Fruit fly (Drosophila melanogaster) whole organism, embryonic: ENCODE results near the gene fan.

ENCODE experiments used
- Adf1 ChIP-seq: fragments of 200-800 bp; sonication (Bioruptor generic); IDR thresholded peaks from 2 replicates; pipeline ENCODE4 v1.3.6; 2022; ENCODE audit warnings: missing biosample characterization, missing genetic modification characterization
- Antp ChIP-seq: fragments of 200-800 bp; sonication (Bioruptor generic); optimal IDR thresholded peaks from 3 replicates; lab custom pipeline; 2016; ENCODE audit warnings: missing biosample characterization, missing genetic modification characterization
- CG10209 ChIP-seq: fragments of 200-800 bp; sonication (Bioruptor generic); optimal IDR thresholded peaks from 3 replicates; lab custom pipeline; 2017; ENCODE audit warnings: missing biosample characterization, mild to moderate bottlenecking, missing genetic modification characterization, missing genetic modification reagents
- CG10654 ChIP-seq: fragments of 200-800 bp; sonication (Bioruptor generic); optimal IDR thresholded peaks from 2 replicates; lab custom pipeline; 2016; ENCODE audit warnings: missing biosample characterization, missing genetic modification characterization
- CG11456 ChIP-seq: fragments of 200-800 bp; sonication (Bioruptor generic); IDR thresholded peaks from 3 replicates; pipeline ENCODE4 v1.3.6; 2022; ENCODE audit warnings: missing biosample characterization, missing genetic modification characterization
- CG11695 ChIP-seq: fragments of 200-800 bp; sonication (Bioruptor generic); IDR thresholded peaks from 3 replicates; pipeline ENCODE4 v1.3.6; 2022; ENCODE audit warnings: missing biosample characterization, missing genetic modification characterization
- CG12155 ChIP-seq: fragments of 200-800 bp; sonication (Bioruptor generic); optimal IDR thresholded peaks from 3 replicates; lab custom pipeline; 2016; ENCODE audit warnings: missing biosample characterization, missing genetic modification characterization
- CG12391 ChIP-seq: fragments of 200-800 bp; sonication (Bioruptor generic); optimal IDR thresholded peaks from 3 replicates; lab custom pipeline; 2018; ENCODE audit warnings: missing biosample characterization, mild to moderate bottlenecking, missing genetic modification characterization, moderate library complexity
- CG18764 ChIP-seq: fragments of 200-800 bp; sonication (Bioruptor generic); optimal IDR thresholded peaks from 3 replicates; lab custom pipeline; 2016; ENCODE audit warnings: missing biosample characterization, missing genetic modification characterization
- CG2712 ChIP-seq: fragments of 200-800 bp; optimal IDR thresholded peaks from 3 replicates; lab custom pipeline; 2019; ENCODE audit warnings: missing biosample characterization, mild to moderate bottlenecking, missing genetic modification characterization, moderate library complexity
- CG31365 ChIP-seq: fragments of 200-800 bp; sonication (Bioruptor generic); optimal IDR thresholded peaks from 2 replicates; lab custom pipeline; 2018; ENCODE audit warnings: missing biosample characterization, mild to moderate bottlenecking, missing genetic modification characterization
- CG3407 ChIP-seq: fragments of 200-800 bp; sonication (Bioruptor generic); optimal IDR thresholded peaks from 2 replicates; lab custom pipeline; 2018; ENCODE audit warnings: missing biosample characterization, mild to moderate bottlenecking, missing genetic modification characterization
- CG3838 ChIP-seq: fragments of 200-800 bp; sonication (Bioruptor generic); optimal IDR thresholded peaks from 3 replicates; lab custom pipeline; 2016; ENCODE audit warnings: missing biosample characterization, missing genetic modification characterization
- CG4707 ChIP-seq: fragments of 200-800 bp; sonication (Bioruptor generic); optimal IDR thresholded peaks from 2 replicates; lab custom pipeline; 2018; ENCODE audit warnings: missing biosample characterization, mild to moderate bottlenecking, missing genetic modification characterization, moderate library complexity
- CG8281 ChIP-seq: fragments of 200-800 bp; sonication (Bioruptor generic); optimal IDR thresholded peaks from 2 replicates; lab custom pipeline; 2018; ENCODE audit warnings: missing biosample characterization, mild to moderate bottlenecking, missing genetic modification characterization, moderate library complexity
- CG8478 ChIP-seq: fragments of >200 bp; optimal IDR thresholded peaks from 2 replicates; lab custom pipeline; 2018
- CG9727 ChIP-seq: fragments of 200-800 bp; sonication (Bioruptor generic); optimal IDR thresholded peaks from 3 replicates; lab custom pipeline; 2017; ENCODE audit warnings: missing biosample characterization, mild to moderate bottlenecking, missing genetic modification characterization
- CG9797 ChIP-seq: fragments of 200-800 bp; sonication (Bioruptor generic); optimal IDR thresholded peaks from 3 replicates; lab custom pipeline; 2018; ENCODE audit warnings: missing biosample characterization, mild to moderate bottlenecking, missing genetic modification characterization
- CrebB ChIP-seq: fragments of 200-800 bp; sonication (Bioruptor generic); optimal IDR thresholded peaks from 3 replicates; lab custom pipeline; 2018; ENCODE audit warnings: missing biosample characterization, mild to moderate bottlenecking, missing genetic modification characterization
- Dip3 ChIP-seq: fragments of 200-800 bp; sonication (Bioruptor generic); optimal IDR thresholded peaks from 3 replicates; lab custom pipeline; 2016; ENCODE audit warnings: missing biosample characterization, missing genetic modification characterization
- Dp ChIP-seq: fragments of 200-800 bp; sonication (Bioruptor generic); optimal IDR thresholded peaks from 2 replicates; lab custom pipeline; 2018; ENCODE audit warnings: missing biosample characterization, mild to moderate bottlenecking, missing genetic modification characterization, moderate library complexity
- Dref ChIP-seq: fragments of 200-800 bp; sonication (Bioruptor generic); IDR thresholded peaks from 2 replicates; pipeline ENCODE4 v1.3.6; 2022; ENCODE audit warnings: missing biosample characterization, missing genetic modification characterization
- Hmr ChIP-seq: fragments of 200-800 bp; sonication (Bioruptor generic); optimal IDR thresholded peaks from 3 replicates; lab custom pipeline; 2017; ENCODE audit warnings: mild to moderate bottlenecking, missing biosample characterization, missing genetic modification reagents, missing genetic modification characterization
- Kr ChIP-seq: fragments of 200-800 bp; sonication (Bioruptor generic); optimal IDR thresholded peaks from 2 replicates; lab custom pipeline; 2017; ENCODE audit warnings: missing biosample characterization, mild to moderate bottlenecking, missing genetic modification characterization
- MBD-R2 ChIP-seq: fragments of 200-800 bp; sonication (Bioruptor generic); IDR thresholded peaks from 2 replicates; pipeline ENCODE4 v1.3.6; 2022; ENCODE audit warnings: missing biosample characterization, missing genetic modification characterization
- Scr ChIP-seq: fragments of 200-800 bp; sonication (Bioruptor generic); IDR thresholded peaks from 2 replicates; pipeline ENCODE4 v1.3.6; 2022; ENCODE audit warnings: missing biosample characterization, missing genetic modification characterization; ENCODE audit not compliant: partially characterized antibody
- Sin3A ChIP-seq: fragments of >200 bp; optimal IDR thresholded peaks from 2 replicates; lab custom pipeline; 2018
- Sox102F ChIP-seq: fragments of 200-800 bp; sonication (Bioruptor generic); optimal IDR thresholded peaks from 2 replicates; lab custom pipeline; 2018; ENCODE audit warnings: missing biosample characterization, mild to moderate bottlenecking, missing genetic modification characterization, moderate library complexity
- Ssrp ChIP-seq: fragments of 200-800 bp; sonication (Bioruptor generic); optimal IDR thresholded peaks from 2 replicates; lab custom pipeline; 2018; ENCODE audit warnings: missing biosample characterization, mild to moderate bottlenecking, missing genetic modification characterization, moderate library complexity
- Tbp ChIP-seq: fragments of >200 bp; optimal IDR thresholded peaks from 2 replicates; lab custom pipeline; 2018; ENCODE audit warnings: missing biosample characterization, missing genetic modification characterization
- ab ChIP-seq: fragments of 200-800 bp; sonication (Bioruptor generic); optimal IDR thresholded peaks from 2 replicates; lab custom pipeline; 2016; ENCODE audit warnings: missing biosample characterization, missing genetic modification characterization
- aop ChIP-seq: fragments of 200-800 bp; sonication (Bioruptor generic); IDR thresholded peaks from 2 replicates; pipeline ENCODE4 v1.3.6; 2022; ENCODE audit warnings: missing biosample characterization, missing genetic modification characterization
- ara ChIP-seq: fragments of 200-800 bp; sonication (Bioruptor generic); IDR thresholded peaks from 2 replicates; pipeline ENCODE4 v1.3.6; 2022; ENCODE audit warnings: missing biosample characterization, missing genetic modification characterization
- bowl ChIP-seq: fragments of 200-800 bp; sonication (Bioruptor generic); IDR thresholded peaks from 2 replicates; pipeline ENCODE4 v1.3.6; 2022; ENCODE audit warnings: missing biosample characterization, missing genetic modification characterization
- bsh ChIP-seq, 2 experiments: fragments of 200-800 bp; sonication (Bioruptor generic); optimal IDR thresholded peaks; 2 replicates each; lab custom pipeline; 2017 to 2018; ENCODE audit warnings: mild to moderate bottlenecking in 2 of 2, missing biosample characterization in 2 of 2, missing genetic modification characterization in 2 of 2, moderate library complexity in 1 of 2
- chif ChIP-seq, 2 experiments: fragments of 200-800 bp; sonication (Bioruptor generic); optimal IDR thresholded peaks; 3 replicates each; lab custom pipeline; 2016; ENCODE audit warnings: missing biosample characterization in 2 of 2, missing genetic modification characterization in 2 of 2
- chm ChIP-seq: fragments of 200-800 bp; sonication (Bioruptor generic); IDR thresholded peaks from 2 replicates; pipeline ENCODE4 v1.3.6; 2022; ENCODE audit warnings: missing biosample characterization, missing genetic modification characterization
- crol ChIP-seq: fragments of 200-800 bp; sonication (Bioruptor generic); IDR thresholded peaks from 2 replicates; pipeline ENCODE4 v1.3.6; 2022; ENCODE audit warnings: missing biosample characterization, missing genetic modification characterization
- ewg ChIP-seq: fragments of 200-800 bp; sonication (Bioruptor generic); optimal IDR thresholded peaks from 3 replicates; lab custom pipeline; 2017; ENCODE audit warnings: mild to moderate bottlenecking, missing biosample characterization, missing genetic modification reagents, missing genetic modification characterization
- fd64A ChIP-seq: fragments of 200-800 bp; sonication (Bioruptor generic); optimal IDR thresholded peaks from 3 replicates; lab custom pipeline; 2018; ENCODE audit warnings: missing biosample characterization, mild to moderate bottlenecking, missing genetic modification characterization
- hkb ChIP-seq, 2 experiments: fragments of 200-800 bp in 1 of 2; fragments of >200 bp in 1 of 2; sonication (Bioruptor generic) in 1 of 2; IDR thresholded peaks in 1 of 2; optimal IDR thresholded peaks in 1 of 2; 2 replicates each; pipeline versions ENCODE4 v1.3.6 to Lab custom; 2017 to 2022; ENCODE audit warnings: missing biosample characterization in 1 of 2, missing genetic modification characterization in 1 of 2
- mam ChIP-seq: fragments of 200-800 bp; sonication (Bioruptor generic); optimal IDR thresholded peaks from 3 replicates; lab custom pipeline; 2016; ENCODE audit warnings: missing biosample characterization, missing genetic modification characterization
- otp ChIP-seq: fragments of 200-800 bp; sonication (Bioruptor generic); IDR thresholded peaks from 3 replicates; pipeline ENCODE4, ENCODE4 v1.3.6; 2022; ENCODE audit warnings: missing biosample characterization, missing genetic modification characterization
- p53 ChIP-seq: fragments of 200-800 bp; sonication (Bioruptor generic); optimal IDR thresholded peaks from 2 replicates; lab custom pipeline; 2016; ENCODE audit warnings: missing biosample characterization, missing genetic modification characterization
- pb ChIP-seq: fragments of 200-800 bp; sonication (Bioruptor generic); optimal IDR thresholded peaks from 3 replicates; lab custom pipeline; 2016; ENCODE audit warnings: missing biosample characterization, missing genetic modification characterization
- pzg ChIP-seq: fragments of 200-800 bp; sonication (Bioruptor generic); optimal IDR thresholded peaks from 3 replicates; lab custom pipeline; 2018; ENCODE audit warnings: missing biosample characterization, mild to moderate bottlenecking, missing genetic modification characterization, moderate library complexity
- sens-2 ChIP-seq: fragments of 200-800 bp; sonication (Bioruptor generic); IDR thresholded peaks from 2 replicates; pipeline ENCODE4 v1.3.6; 2022; ENCODE audit warnings: missing biosample characterization, missing genetic modification characterization
- seq ChIP-seq: fragments of 200-800 bp; sonication (Bioruptor generic); IDR thresholded peaks from 2 replicates; pipeline ENCODE4 v1.3.6; 2022; ENCODE audit warnings: missing biosample characterization, missing genetic modification characterization
- sisA ChIP-seq: fragments of 200-800 bp; sonication (Bioruptor generic); IDR thresholded peaks from 2 replicates; pipeline ENCODE4 v1.3.6; 2022; ENCODE audit warnings: missing biosample characterization, missing genetic modification characterization
- sr ChIP-seq: fragments of 200-800 bp; sonication (Bioruptor generic); IDR thresholded peaks from 3 replicates; pipeline ENCODE4 v1.3.6; 2022; ENCODE audit warnings: missing biosample characterization, missing genetic modification characterization
- sug ChIP-seq: fragments of 200-800 bp; optimal IDR thresholded peaks from 2 replicates; lab custom pipeline; 2019; ENCODE audit warnings: missing biosample characterization, mild to moderate bottlenecking, missing genetic modification characterization, moderate library complexity
- tap ChIP-seq: fragments of 200-800 bp; optimal IDR thresholded peaks from 3 replicates; lab custom pipeline; 2019; ENCODE audit warnings: missing biosample characterization, mild to moderate bottlenecking, missing genetic modification characterization, moderate library complexity
- twi ChIP-seq: fragments of 200-800 bp; optimal IDR thresholded peaks from 2 replicates; lab custom pipeline; 2019; ENCODE audit warnings: missing biosample characterization, mild to moderate bottlenecking, missing genetic modification characterization, moderate library complexity

fan gene

DNA sequence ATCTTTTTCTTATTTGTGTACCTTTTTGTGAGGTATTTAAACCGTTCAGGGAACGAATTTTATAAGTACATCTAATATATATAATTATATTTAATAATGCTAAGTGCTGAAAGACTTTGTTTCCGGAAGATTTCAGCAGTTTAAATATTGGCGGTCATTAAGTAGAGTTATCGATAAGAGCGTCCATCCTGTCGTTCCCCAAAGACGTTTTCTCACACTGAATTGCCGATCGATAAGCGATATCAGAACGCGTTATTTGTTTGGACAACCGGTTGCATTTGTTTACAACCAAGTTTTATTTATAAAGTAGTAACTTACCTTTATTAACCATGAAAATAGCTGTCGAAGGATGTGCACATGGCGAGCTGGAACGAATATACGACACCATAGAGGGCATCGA lies 12.7 kb downstream of the fan start, which contains the start of gene ldbr (continued):
- TF ChIP-seq CG31365 (no peak), aop (GFP tag; lab: Robert Waterston, UW) (no peak), CG12391 (tag; lab: Kevin White, UChicago) (peak; percentile 18), chif (GFP tag; optimal IDR thresholded peaks at IDR 0.05; lab: Kevin White, UChicago) (no peak), bowl (GFP tag; lab: Robert Waterston, UW) (no peak), twi (tag; lab: Kevin White, UChicago) (no peak), CG18764 (no peak), Scr (GFP tag; lab: Robert Waterston, UW) (peak; percentile 57), CG2712 (no peak), ara (GFP tag; lab: Robert Waterston, UW) (no peak), CrebB (peak; percentile 39), bsh (GFP tag; optimal IDR thresholded peaks at IDR 0.05; lab: Kevin White, UChicago) (no peak), CG11695 (GFP tag; lab: Robert Waterston, UW) (no peak), otp (GFP tag; lab: Robert Waterston, UW) (no peak), CG10209 (GFP tag; lab: Kevin White, UChicago) (no peak), Sin3A (no peak), mam (GFP tag; lab: Kevin White, UChicago) (no peak), CG8281 (tag; lab: Kevin White, UChicago) (no peak), seq (GFP tag; lab: Robert Waterston, UW) (no peak), sens-2 (GFP tag; lab: Robert Waterston, UW) (no peak), crol (GFP tag; lab: Robert Waterston, UW) (no peak), CG8478 (lab: Kevin White, UChicago) (no peak), hkb (optimal IDR thresholded peaks at IDR 0.05; lab: Kevin White, UChicago) (no peak), hkb (GFP tag; IDR thresholded peaks at IDR 0.05; lab: Robert Waterston, UW) (peak; percentile 26; the same call in 1 of the 2 replicates), Sox102F (no peak), Antp (GFP tag; lab: Kevin White, UChicago) (no peak), Ssrp (tag; lab: Kevin White, UChicago) (no peak), CG11456 (GFP tag; lab: Robert Waterston, UW) (no peak), Tbp (no peak), tap (tag; lab: Kevin White, UChicago) (no peak), Dp (GFP tag; lab: Kevin White, UChicago) (peak; percentile 93), chm (GFP tag; lab: Robert Waterston, UW) (no peak), fd64A (no peak), p53 (GFP tag; lab: Kevin White, UChicago) (no peak), MBD-R2 (GFP tag; lab: Robert Waterston, UW) (peak; percentile 74), pzg (GFP tag; lab: Kevin White, UChicago) (peak; percentile 64), CG12155 (GFP tag; lab: Kevin White, UChicago) (no peak), CG10654 (no peak), sisA (GFP tag; lab: Robert Waterston, UW) (no peak), CG9797 (GFP tag; lab: Kevin White, UChicago) (no peak), CG4707 (no peak), CG9727 (GFP tag; lab: Kevin White, UChicago) (no peak), ewg (GFP tag; lab: Kevin White, UChicago) (no peak), CG3407 (GFP tag; lab: Kevin White, UChicago) (no peak), ab (GFP tag; lab: Kevin White, UChicago) (no peak), pb (GFP tag; lab: Kevin White, UChicago) (no peak), Dip3 (GFP tag; lab: Kevin White, UChicago) (no peak), sug (tag; lab: Kevin White, UChicago) (peak; percentile 34), Adf1 (GFP tag; lab: Robert Waterston, UW) (no peak), Kr (GFP tag; lab: Kevin White, UChicago) (no peak), Hmr (GFP tag; lab: Kevin White, UChicago) (no peak), CG3838 (GFP tag; lab: Kevin White, UChicago) (no peak), Dref (GFP tag; lab: Robert Waterston, UW) (peak; percentile 89), sr (GFP tag; lab: Robert Waterston, UW) (no peak)
